Worm (Caenorhabditis elegans) whole organism, young adult: ENCODE data around the gene C03B1.7.

ENCODE experiments used
- F37B4.10 ChIP-seq: fragments of 200-800 bp; sonication (Bioruptor generic); IDR thresholded peaks from 2 replicates; pipeline ENCODE4 v1.3.6; 2022; ENCODE audit warnings: missing genetic modification characterization, missing compliant biosample characterization
- F39B2.1 ChIP-seq: fragments of 200-800 bp; sonication (Bioruptor generic); IDR thresholded peaks from 2 replicates; pipeline ENCODE4 v1.3.6; 2022; ENCODE audit warnings: missing genetic modification reagents, missing genetic modification characterization, missing compliant biosample characterization
- T26A5.8 ChIP-seq: sonication (generic microtip); optimal IDR thresholded peaks from 2 replicates; lab custom pipeline; 2016; ENCODE audit warnings: missing genetic modification characterization, missing compliant biosample characterization
- ama-1 ChIP-seq, 3 experiments: fragments of 150-350 bp in 1 of 3; sonication (generic microtip) in 2 of 3; optimal IDR thresholded peaks; 2 replicates each; lab custom pipeline; 2014 to 2018; ENCODE audit warnings: missing biosample characterization in 2 of 3, missing genetic modification characterization in 2 of 3, missing genetic modification reagents in 2 of 3
- efl-1 ChIP-seq: fragments of 150-350 bp; optimal IDR thresholded peaks from 2 replicates; lab custom pipeline; 2014; ENCODE audit warnings: missing biosample characterization, missing genetic modification reagents, missing genetic modification characterization
- lsy-27 ChIP-seq: sonication (generic microtip); optimal IDR thresholded peaks from 2 replicates; lab custom pipeline; 2017; ENCODE audit warnings: missing genetic modification characterization, mild to moderate bottlenecking, missing compliant biosample characterization, antibody characterized with exemption, missing genotype, borderline replicate concordance; ENCODE audit not compliant: insufficient read depth
- tbp1 ChIP-seq: fragments of 200-800 bp; sonication (Bioruptor generic); optimal IDR thresholded peaks from 2 replicates; lab custom pipeline; 2018; ENCODE audit warnings: mild to moderate bottlenecking, missing genetic modification characterization, missing compliant biosample characterization
- ztf-22 ChIP-seq: fragments of 200-800 bp; sonication (Bioruptor generic); optimal IDR thresholded peaks from 2 replicates; lab custom pipeline; 2018; ENCODE audit warnings: mild to moderate bottlenecking, missing genetic modification characterization, moderate library complexity, missing compliant biosample characterization
- ztf-6 ChIP-seq: fragments of 200-800 bp; sonication (Bioruptor generic); IDR thresholded peaks from 2 replicates; pipeline ENCODE4 v1.3.6; 2022; ENCODE audit warnings: missing genetic modification reagents, missing genetic modification characterization, missing compliant biosample characterization

DNA sequence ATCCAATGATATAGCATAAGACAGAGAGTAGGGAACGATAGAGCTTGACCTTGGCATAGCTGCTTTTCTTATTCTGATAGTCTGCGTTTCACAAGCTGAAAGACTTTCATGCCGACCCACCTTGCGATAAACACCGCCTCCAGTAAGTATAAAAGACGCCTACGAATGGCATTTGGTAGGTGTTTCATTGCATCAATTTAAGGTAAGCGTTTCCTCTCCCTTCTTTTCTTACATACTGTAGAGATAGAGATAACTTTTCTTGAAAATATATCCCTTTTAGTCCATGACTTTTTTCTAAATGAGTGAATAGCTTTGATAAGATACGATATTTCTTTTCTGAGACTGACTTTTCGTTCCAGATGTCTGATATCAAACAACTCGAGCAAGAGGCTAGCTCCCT, 18.5 kb upstream of the C03B1.7 start, which contains the start of gene col-167:
- no peak for TF ChIP-seq ama-1 (optimal IDR thresholded peaks at IDR 0.05; lab: Kevin White, UChicago)
- no peak for TF ChIP-seq ama-1 (GFP tag; optimal IDR thresholded peaks at IDR 0.05; lab: Kevin White, UChicago)
- no peak for TF ChIP-seq T26A5.8
- no peak for TF ChIP-seq F37B4.10
- TF ChIP-seq ztf-22 (GFP tag; lab: Kevin White, UChicago), result no peak
- TF ChIP-seq ztf-6, result no peak
- TF ChIP-seq F39B2.1, result no peak
- no peak for TF ChIP-seq efl-1 (GFP tag; lab: Kevin White, UChicago)
- TF ChIP-seq lsy-27 (tag; lab: Kevin White, UChicago), result no peak
- TF ChIP-seq tbp1 (GFP tag; lab: Kevin White, UChicago), result no peak
